Fruit fly (Drosophila melanogaster) whole organism, embryonic: ENCODE data around the gene caz.

Source experiments
- BEAF-32 ChIP-seq: fragments of 200-800 bp; sonication (Bioruptor generic); optimal IDR thresholded peaks from 3 replicates; lab custom pipeline; 2017; ENCODE audit warnings: missing biosample characterization, missing genetic modification characterization, mild to moderate bottlenecking, moderate library complexity, missing genetic modification reagents
- CG10565 ChIP-seq: fragments of 200-800 bp; sonication (Bioruptor generic); optimal IDR thresholded peaks from 3 replicates; lab custom pipeline; 2016; ENCODE audit warnings: missing biosample characterization, mild to moderate bottlenecking, missing genetic modification characterization
- CG11695 ChIP-seq: fragments of 200-800 bp; sonication (Bioruptor generic); IDR thresholded peaks from 3 replicates; pipeline ENCODE4 v1.3.6; 2022; ENCODE audit warnings: missing biosample characterization, missing genetic modification characterization
- CG12104 ChIP-seq: fragments of 200-800 bp; sonication (Bioruptor generic); optimal IDR thresholded peaks from 3 replicates; lab custom pipeline; 2016; ENCODE audit warnings: missing biosample characterization, missing genetic modification characterization
- CG15601 ChIP-seq: fragments of 200-800 bp; sonication (Bioruptor generic); optimal IDR thresholded peaks from 3 replicates; lab custom pipeline; 2019; ENCODE audit warnings: missing biosample characterization, mild to moderate bottlenecking, missing genetic modification characterization, moderate library complexity
- CG2116 ChIP-seq: fragments of 200-800 bp; sonication (Bioruptor generic); optimal IDR thresholded peaks from 3 replicates; lab custom pipeline; 2018; ENCODE audit warnings: missing biosample characterization, mild to moderate bottlenecking, missing genetic modification characterization
- CG2202 ChIP-seq: fragments of 200-800 bp; sonication (Bioruptor generic); optimal IDR thresholded peaks from 2 replicates; lab custom pipeline; 2018; ENCODE audit warnings: missing biosample characterization, mild to moderate bottlenecking, missing genetic modification characterization
- CG31224 ChIP-seq: fragments of 200-800 bp; sonication (Bioruptor generic); IDR thresholded peaks from 2 replicates; pipeline ENCODE4 v1.3.6; 2022; ENCODE audit warnings: missing biosample characterization, missing genetic modification characterization
- CG4328 ChIP-seq: fragments of 200-800 bp; sonication (Bioruptor generic); optimal IDR thresholded peaks from 3 replicates; lab custom pipeline; 2017; ENCODE audit warnings: missing biosample characterization, missing genetic modification reagents, missing genetic modification characterization
- CG4617 ChIP-seq: fragments of 200-800 bp; sonication (Bioruptor generic); optimal IDR thresholded peaks from 3 replicates; lab custom pipeline; 2016; ENCODE audit warnings: missing biosample characterization, missing genetic modification characterization, borderline replicate concordance
- CG4730 ChIP-seq: fragments of 200-800 bp; sonication (Bioruptor generic); IDR thresholded peaks from 2 replicates; pipeline ENCODE4 v1.3.6; 2022; ENCODE audit warnings: missing biosample characterization, missing genetic modification characterization
- CG5245 ChIP-seq: fragments of 200-800 bp; sonication (Bioruptor generic); optimal IDR thresholded peaks from 3 replicates; lab custom pipeline; 2016; ENCODE audit warnings: missing biosample characterization, missing genetic modification characterization
- CG6175 ChIP-seq: fragments of 200-800 bp; sonication (Bioruptor generic); IDR thresholded peaks from 3 replicates; pipeline ENCODE4 v1.3.6; 2022; ENCODE audit warnings: missing biosample characterization, missing genetic modification characterization
- CG6689 ChIP-seq: fragments of 200-800 bp; sonication (Bioruptor generic); IDR thresholded peaks from 2 replicates; pipeline ENCODE4 v1.3.6; 2022; ENCODE audit warnings: missing biosample characterization, missing genetic modification characterization
- CHES-1-like ChIP-seq: fragments of 200-800 bp; sonication (Bioruptor generic); optimal IDR thresholded peaks from 2 replicates; lab custom pipeline; 2016; ENCODE audit warnings: missing biosample characterization, missing genetic modification characterization
- D19A ChIP-seq: fragments of 200-800 bp; optimal IDR thresholded peaks from 3 replicates; lab custom pipeline; 2019; ENCODE audit warnings: missing biosample characterization, mild to moderate bottlenecking, missing genetic modification characterization, moderate library complexity
- Dref ChIP-seq: fragments of 200-800 bp; sonication (Bioruptor generic); IDR thresholded peaks from 2 replicates; pipeline ENCODE4 v1.3.6; 2022; ENCODE audit warnings: missing biosample characterization, missing genetic modification characterization
- Elba2 ChIP-seq: fragments of 200-800 bp; sonication (Bioruptor generic); optimal IDR thresholded peaks from 3 replicates; lab custom pipeline; 2016; ENCODE audit warnings: missing biosample characterization, missing genetic modification characterization
- Fer2 ChIP-seq: fragments of 200-800 bp; sonication (Bioruptor generic); optimal IDR thresholded peaks from 2 replicates; lab custom pipeline; 2018; ENCODE audit warnings: missing biosample characterization, mild to moderate bottlenecking, missing genetic modification characterization, moderate library complexity
- GATAe ChIP-seq: fragments of 200-800 bp; sonication (Bioruptor generic); conservative IDR thresholded peaks from 2 replicates; pipeline ENCODE4 v1.3.6; 2022; ENCODE audit warnings: missing biosample characterization, missing genetic modification characterization
- H15 ChIP-seq: fragments of 200-800 bp; sonication (Bioruptor generic); IDR thresholded peaks from 3 replicates; pipeline ENCODE4 v1.3.6; 2022; ENCODE audit warnings: missing biosample characterization, missing genetic modification characterization
- HLHmδ ChIP-seq: fragments of 200-800 bp; sonication (Bioruptor generic); optimal IDR thresholded peaks from 2 replicates; lab custom pipeline; 2018; ENCODE audit warnings: missing biosample characterization, mild to moderate bottlenecking, missing genetic modification characterization, moderate library complexity
- Hr39 ChIP-seq: fragments of >200 bp; optimal IDR thresholded peaks from 2 replicates; lab custom pipeline; 2017
- Lhr ChIP-seq: fragments of 200-800 bp; sonication (Bioruptor generic); optimal IDR thresholded peaks from 3 replicates; lab custom pipeline; 2017; ENCODE audit warnings: mild to moderate bottlenecking, missing biosample characterization, missing genetic modification reagents, missing genetic modification characterization
- Lpt ChIP-seq: fragments of >200 bp; optimal IDR thresholded peaks from 2 replicates; lab custom pipeline; 2018; ENCODE audit warnings: missing biosample characterization, missing genetic modification characterization
- Mrtf ChIP-seq: fragments of 200-800 bp; sonication (Bioruptor generic); IDR thresholded peaks from 3 replicates; pipeline ENCODE4 v1.3.6; 2022; ENCODE audit warnings: missing biosample characterization, missing genetic modification characterization
- Sry-δ ChIP-seq: fragments of 200-800 bp; sonication (Bioruptor generic); optimal IDR thresholded peaks from 2 replicates; lab custom pipeline; 2016; ENCODE audit warnings: missing biosample characterization, missing genetic modification characterization
- Trl ChIP-seq, 3 experiments: fragments of >200 bp in 2 of 3; fragments of 200-800 bp in 1 of 3; sonication (Bioruptor generic) in 1 of 3; optimal IDR thresholded peaks; 2 replicates in 1 of 3; 3 replicates in 2 of 3; lab custom pipeline; 2016 to 2017; ENCODE audit warnings: missing biosample characterization in 1 of 3, missing genetic modification characterization in 1 of 3
- Vsx1 ChIP-seq: fragments of 200-800 bp; sonication (Bioruptor generic); optimal IDR thresholded peaks from 2 replicates; lab custom pipeline; 2017; ENCODE audit warnings: missing biosample characterization, mild to moderate bottlenecking, missing genetic modification characterization, missing genetic modification reagents
- Xbp1 ChIP-seq: fragments of 200-800 bp; sonication (Bioruptor generic); optimal IDR thresholded peaks from 3 replicates; lab custom pipeline; 2016; ENCODE audit warnings: missing biosample characterization, mild to moderate bottlenecking, missing genetic modification characterization
- ab ChIP-seq: fragments of 200-800 bp; sonication (Bioruptor generic); optimal IDR thresholded peaks from 2 replicates; lab custom pipeline; 2016; ENCODE audit warnings: missing biosample characterization, missing genetic modification characterization
- al ChIP-seq: fragments of 200-800 bp; sonication (Bioruptor generic); IDR thresholded peaks from 2 replicates; pipeline ENCODE4 v1.3.6; 2022; ENCODE audit warnings: missing biosample characterization, missing genetic modification characterization
- ara ChIP-seq: fragments of 200-800 bp; sonication (Bioruptor generic); IDR thresholded peaks from 2 replicates; pipeline ENCODE4 v1.3.6; 2022; ENCODE audit warnings: missing biosample characterization, missing genetic modification characterization
- corto ChIP-seq: fragments of 200-800 bp; sonication (Bioruptor generic); optimal IDR thresholded peaks from 2 replicates; lab custom pipeline; 2016; ENCODE audit warnings: missing biosample characterization, mild to moderate bottlenecking, missing genetic modification characterization, moderate library complexity
- dmrt11E ChIP-seq: fragments of 200-800 bp; sonication (Bioruptor generic); optimal IDR thresholded peaks from 3 replicates; lab custom pipeline; 2018; ENCODE audit warnings: missing biosample characterization, mild to moderate bottlenecking, missing genetic modification characterization, moderate library complexity
- exex ChIP-seq: fragments of 200-800 bp; sonication (Bioruptor generic); optimal IDR thresholded peaks from 4 replicates; lab custom pipeline; 2018; ENCODE audit warnings: missing biosample characterization, mild to moderate bottlenecking, missing genetic modification characterization, moderate library complexity
- fd102C ChIP-seq: fragments of 200-800 bp; sonication (Bioruptor generic); optimal IDR thresholded peaks from 2 replicates; lab custom pipeline; 2018; ENCODE audit warnings: missing biosample characterization, mild to moderate bottlenecking, missing genetic modification characterization, moderate library complexity
- fd64A ChIP-seq: fragments of 200-800 bp; sonication (Bioruptor generic); optimal IDR thresholded peaks from 3 replicates; lab custom pipeline; 2018; ENCODE audit warnings: missing biosample characterization, mild to moderate bottlenecking, missing genetic modification characterization
- ftz-f1 ChIP-seq: fragments of 200-800 bp; sonication (Bioruptor generic); optimal IDR thresholded peaks from 2 replicates; lab custom pipeline; 2016; ENCODE audit warnings: missing biosample characterization, missing genetic modification characterization
- luna ChIP-seq: fragments of 200-800 bp; sonication (Bioruptor generic); optimal IDR thresholded peaks from 2 replicates; lab custom pipeline; 2016; ENCODE audit warnings: missing biosample characterization, missing genetic modification characterization
- pzg ChIP-seq: fragments of 200-800 bp; sonication (Bioruptor generic); optimal IDR thresholded peaks from 3 replicates; lab custom pipeline; 2018; ENCODE audit warnings: missing biosample characterization, mild to moderate bottlenecking, missing genetic modification characterization, moderate library complexity
- repo ChIP-seq: fragments of 200-800 bp; sonication (Bioruptor generic); optimal IDR thresholded peaks from 2 replicates; lab custom pipeline; 2016; ENCODE audit warnings: missing biosample characterization, missing genetic modification characterization
- schlank ChIP-seq: fragments of 200-800 bp; sonication (Bioruptor generic); optimal IDR thresholded peaks from 2 replicates; lab custom pipeline; 2018; ENCODE audit warnings: missing biosample characterization, mild to moderate bottlenecking, missing genetic modification characterization
- scrt ChIP-seq: fragments of 200-800 bp; sonication (Bioruptor generic); optimal IDR thresholded peaks from 2 replicates; lab custom pipeline; 2018; ENCODE audit warnings: missing biosample characterization, mild to moderate bottlenecking, missing genetic modification characterization, moderate library complexity
- shn ChIP-seq: fragments of 200-800 bp; sonication (Bioruptor generic); optimal IDR thresholded peaks from 3 replicates; lab custom pipeline; 2016; ENCODE audit warnings: missing biosample characterization, missing genetic modification characterization
- stc ChIP-seq: fragments of 200-800 bp; sonication (Bioruptor generic); IDR thresholded peaks from 2 replicates; pipeline ENCODE4 v1.3.6; 2022; ENCODE audit warnings: missing biosample characterization, missing genetic modification characterization
- tap ChIP-seq: fragments of 200-800 bp; optimal IDR thresholded peaks from 3 replicates; lab custom pipeline; 2019; ENCODE audit warnings: missing biosample characterization, mild to moderate bottlenecking, missing genetic modification characterization, moderate library complexity
- tio ChIP-seq: fragments of 200-800 bp; sonication (Bioruptor generic); optimal IDR thresholded peaks from 2 replicates; lab custom pipeline; 2017; ENCODE audit warnings: missing biosample characterization, missing genetic modification characterization, inconsistent platforms
- zen2 ChIP-seq: fragments of 200-800 bp; sonication (Bioruptor generic); IDR thresholded peaks from 3 replicates; pipeline ENCODE4 v1.3.6; 2022; ENCODE audit warnings: missing biosample characterization, missing genetic modification characterization; ENCODE audit not compliant: partially characterized antibody
- zfh2 ChIP-seq: fragments of 200-800 bp; sonication (Bioruptor generic); optimal IDR thresholded peaks from 2 replicates; lab custom pipeline; 2016; ENCODE audit warnings: missing biosample characterization, missing genetic modification characterization

The caz gene

DNA sequence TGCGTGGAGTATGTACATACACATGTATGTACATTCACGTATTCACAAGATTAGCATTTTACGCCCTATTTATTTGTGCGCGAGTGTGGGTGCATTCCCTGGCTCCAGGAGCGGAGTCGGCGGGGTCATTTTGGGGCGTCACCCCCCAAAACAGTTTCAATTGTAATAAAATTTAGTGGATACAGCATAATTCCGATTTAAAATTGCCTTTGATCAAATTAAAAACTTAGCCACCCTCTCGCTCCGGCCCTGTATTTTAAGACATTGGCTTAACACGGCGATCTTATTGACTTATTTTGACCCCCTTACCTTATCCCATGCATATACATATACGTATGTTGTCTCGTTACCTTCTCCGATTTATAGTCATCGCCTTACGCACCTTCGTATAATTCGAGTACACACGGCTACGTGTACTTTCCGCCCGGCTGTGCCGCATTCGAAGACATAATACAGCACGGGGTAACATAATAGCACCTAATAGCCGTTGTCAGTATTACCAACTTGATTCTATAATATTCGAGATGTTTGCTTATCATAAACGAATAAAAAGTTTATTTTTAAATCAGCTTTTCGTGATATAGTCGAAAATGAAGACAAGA, 9.2 kb upstream of the caz start (continued):
- peak; percentile 91 for TF ChIP-seq H15 (GFP tag; lab: Robert Waterston, UW)
- TF ChIP-seq shn (GFP tag; lab: Kevin White, UChicago) = peak; percentile 73
- peak; percentile 89 for TF ChIP-seq CG6689
- TF ChIP-seq scrt (GFP tag; lab: Kevin White, UChicago) = peak; percentile 60
- TF ChIP-seq CG5245 (GFP tag; lab: Kevin White, UChicago) = peak; percentile 76
- TF ChIP-seq repo (GFP tag; lab: Kevin White, UChicago) = peak; percentile 22
- peak; percentile 53 for TF ChIP-seq CG15601 (tag; lab: Kevin White, UChicago)
- TF ChIP-seq ftz-f1 (GFP tag; lab: Kevin White, UChicago) = peak; percentile 4
- TF ChIP-seq dmrt11E = peak; percentile 61
- no peak for TF ChIP-seq corto (GFP tag; lab: Kevin White, UChicago)
- TF ChIP-seq HLHmδ (GFP tag; lab: Kevin White, UChicago) = no peak
- peak; percentile 90 for TF ChIP-seq ara (GFP tag; lab: Robert Waterston, UW)
- peak; percentile 47 for TF ChIP-seq CG4617 (GFP tag; lab: Kevin White, UChicago)
- TF ChIP-seq ab (GFP tag; lab: Kevin White, UChicago) = peak; percentile 43
- TF ChIP-seq CG6175 = peak; percentile 80
- TF ChIP-seq Xbp1 (GFP tag; lab: Kevin White, UChicago) = peak; percentile 83
- TF ChIP-seq Sry-δ (GFP tag; lab: Kevin White, UChicago) = peak; percentile 35
- peak; percentile 72 for TF ChIP-seq luna (GFP tag; lab: Kevin White, UChicago)
- peak; percentile 81 for TF ChIP-seq stc (GFP tag; lab: Robert Waterston, UW)
- no peak for TF ChIP-seq Trl (optimal IDR thresholded peaks at IDR 0.05; lab: Kevin White, UChicago)
- peak; percentile 89 for TF ChIP-seq Trl (GFP tag; optimal IDR thresholded peaks at IDR 0.05; lab: Kevin White, UChicago)
- peak; percentile 64 for TF ChIP-seq Vsx1 (GFP tag; lab: Kevin White, UChicago)
- TF ChIP-seq Fer2 (tag; lab: Kevin White, UChicago) = peak; percentile 29
- no peak for TF ChIP-seq exex (tag; lab: Kevin White, UChicago)
- TF ChIP-seq tap (tag; lab: Kevin White, UChicago) = peak; percentile 60
- TF ChIP-seq Hr39 (lab: Kevin White, UChicago) = no peak
- TF ChIP-seq pzg = peak; percentile 8
- TF ChIP-seq CHES-1-like (GFP tag; lab: Kevin White, UChicago) = peak; percentile 62
- TF ChIP-seq CG31224 (GFP tag; lab: Robert Waterston, UW) = peak; percentile 60
- TF ChIP-seq Elba2 (GFP tag; lab: Kevin White, UChicago) = no peak
- TF ChIP-seq BEAF-32 (GFP tag; lab: Kevin White, UChicago) = no peak
- TF ChIP-seq CG4328 (GFP tag; lab: Kevin White, UChicago) = peak; percentile 40
- peak; percentile 32 for TF ChIP-seq fd64A (GFP tag; lab: Kevin White, UChicago)
- peak; percentile 21 for TF ChIP-seq CG2116
- TF ChIP-seq fd102C (GFP tag; lab: Kevin White, UChicago) = no peak
- TF ChIP-seq CG11695 (GFP tag; lab: Robert Waterston, UW) = peak; percentile 79; the same call in 2 of the 3 replicates
- TF ChIP-seq schlank (tag; lab: Kevin White, UChicago) = peak; percentile 77
- peak; percentile 64 for TF ChIP-seq D19A (tag; lab: Kevin White, UChicago)
- peak; percentile 39 for TF ChIP-seq CG2202 (tag; lab: Kevin White, UChicago)
- TF ChIP-seq zen2 (GFP tag; lab: Robert Waterston, UW) = no peak
- TF ChIP-seq Dref (GFP tag; lab: Robert Waterston, UW) = no peak
- peak; percentile 89 for TF ChIP-seq Mrtf (GFP tag; lab: Robert Waterston, UW)
- no peak for TF ChIP-seq Lpt (GFP tag; lab: Kevin White, UChicago)
- TF ChIP-seq tio = peak; percentile 71
- TF ChIP-seq GATAe (GFP tag; lab: Robert Waterston, UW) = no peak
- peak; percentile 39 for TF ChIP-seq Lhr (GFP tag; lab: Kevin White, UChicago)
- TF ChIP-seq zfh2 (GFP tag; lab: Kevin White, UChicago) = peak; percentile 69
- peak; percentile 83 for TF ChIP-seq al (GFP tag; lab: Robert Waterston, UW)
- TF ChIP-seq CG4730 = peak; percentile 86
- peak; percentile 44 for TF ChIP-seq CG12104 (GFP tag; lab: Kevin White, UChicago)
- TF ChIP-seq CG10565 (GFP tag; lab: Kevin White, UChicago) = peak; percentile 4
